Worm (Caenorhabditis elegans): ENCODE measurements around the gene M106.3.
"Not testable (repeated sequence)": the region's sequence is repeated elsewhere in the genome, so short reads cannot be mapped to it uniquely, and the experiment has no call there.

The M106.3 gene

ce11 chrII:10860840-10861239, at the start of gene M106.3:
Gene M106.3 (minus strand): TSS chrII:10860909.
- no peak for TF ChIP-seq unc-62 (GFP tag; optimal IDR thresholded peaks at IDR 0.05)

ce11 chrII:10910219-10910618, 49.5 kb upstream of the M106.3 start, which contains the start of gene sra-11:
Gene sra-11 (minus strand): TSS chrII:10910319.
- no peak for TF ChIP-seq unc-62 (GFP tag; optimal IDR thresholded peaks at IDR 0.05)

- TF ChIP-seq unc-62 (GFP tag; optimal IDR thresholded peaks at IDR 0.05) = not testable (repeated sequence)
Observed at ce11 chrII:10904379-10904778, 43.7 kb upstream of the M106.3 start, which contains the start of gene sra-12. Gene sra-12 (minus strand): TSS chrII:10904479.

DNA sequence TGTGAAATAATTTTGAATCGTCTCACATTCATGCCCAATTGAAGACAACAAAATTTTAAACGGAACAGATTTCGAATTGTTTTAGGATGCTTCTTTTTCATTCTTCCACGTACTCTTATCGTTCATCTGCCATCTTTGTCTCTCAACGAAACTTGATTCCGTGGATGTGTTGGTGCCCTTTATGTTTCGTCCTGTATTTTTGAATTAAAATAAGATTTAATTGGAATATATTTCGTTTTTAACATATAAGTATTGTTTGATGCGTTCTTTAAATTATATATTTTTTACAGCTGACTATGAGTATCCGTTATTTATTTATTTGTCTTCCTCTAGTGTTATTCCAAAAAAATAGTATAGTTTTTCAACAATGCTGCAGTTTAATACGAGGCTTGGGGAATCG, 41.4 kb upstream of the M106.3 start, which contains the start of gene gly-1:
gly-1 (minus strand) TSS at position 101 of the 400 bp plus-strand sequence.
- no peak for TF ChIP-seq unc-62 (GFP tag; optimal IDR thresholded peaks at IDR 0.05)

ce11 chrII:10898998-10899397, 38.3 kb upstream of the M106.3 start:
- no peak for TF ChIP-seq unc-62 (GFP tag; optimal IDR thresholded peaks at IDR 0.05)

DNA sequence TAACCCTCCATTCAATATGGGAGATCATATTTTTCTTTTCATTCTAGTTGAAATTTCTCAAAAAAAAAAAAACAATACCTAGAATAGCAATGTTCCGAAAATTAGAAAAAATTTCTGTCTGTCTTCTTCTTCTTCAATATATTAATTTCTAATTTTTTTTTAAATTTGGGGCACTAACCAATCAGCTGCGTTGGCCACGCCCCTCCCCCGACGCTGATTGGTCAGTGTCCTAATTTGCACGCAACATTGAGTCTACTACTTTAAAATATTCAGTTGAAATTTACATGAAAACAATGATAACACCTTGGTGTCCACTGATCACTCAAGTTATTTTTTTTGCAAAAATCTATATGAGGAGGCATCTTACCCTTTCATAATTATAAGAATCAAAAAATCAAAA, 35.2 kb upstream of the M106.3 start:
- TF ChIP-seq unc-62 (GFP tag; optimal IDR thresholded peaks at IDR 0.05) = no peak

DNA sequence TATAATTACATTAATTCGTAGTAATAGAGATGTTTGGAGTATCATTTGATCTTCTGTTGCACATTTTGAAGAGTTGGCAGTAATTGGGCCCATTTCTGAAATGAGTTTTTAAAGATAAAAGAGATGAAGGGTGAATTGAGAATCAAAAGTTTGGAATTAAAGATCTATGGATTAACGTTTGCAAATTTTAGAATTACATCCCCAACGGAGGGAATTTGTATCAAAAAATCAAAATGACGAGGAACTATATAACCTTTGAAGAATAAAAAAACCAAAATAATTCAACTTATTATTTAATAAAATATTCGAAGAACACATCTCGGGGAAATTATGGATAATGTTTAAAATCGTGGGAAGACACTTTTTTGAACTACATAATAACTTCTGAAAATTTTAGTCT, 34.3 kb upstream of the M106.3 start, which contains the start of gene sra-10:
sra-10 (minus strand) TSS at position 101 of the 400 bp plus-strand sequence.
- TF ChIP-seq unc-62 (GFP tag; optimal IDR thresholded peaks at IDR 0.05) = no peak

- no peak for TF ChIP-seq unc-62 (GFP tag; optimal IDR thresholded peaks at IDR 0.05)
Observed at ce11 chrII:10888979-10889378, 28.3 kb upstream of the M106.3 start, which contains the start of gene ptr-8. Gene ptr-8 (plus strand): TSS chrII:10889279.

DNA sequence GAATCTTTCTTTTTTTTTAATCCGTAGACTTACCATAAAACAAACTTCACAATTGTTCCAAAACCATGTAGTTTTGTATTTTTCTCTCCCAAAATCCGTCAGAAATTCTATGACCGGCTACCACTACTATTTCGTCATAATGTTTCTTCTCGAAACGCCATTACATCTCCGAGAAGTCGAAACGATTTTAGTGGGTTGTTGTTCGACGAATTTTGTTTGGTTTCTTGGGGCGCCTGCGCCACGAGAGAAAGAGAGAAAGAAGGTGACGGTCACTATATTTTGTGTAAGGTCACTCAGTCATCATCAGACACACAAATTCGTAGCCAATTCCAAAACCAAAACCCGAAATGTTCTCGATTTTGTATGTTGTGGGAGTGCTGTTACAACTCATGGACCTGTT, 26.4 kb upstream of the M106.3 start:
- no peak for TF ChIP-seq unc-62 (GFP tag; optimal IDR thresholded peaks at IDR 0.05)

ce11 chrII:10885868-10886514, 25.3 kb upstream of the M106.3 start, which contains the start of gene F44F4.3:
Gene F44F4.3 (minus strand): TSS chrII:10885918.
- no peak for TF ChIP-seq unc-62 (GFP tag; optimal IDR thresholded peaks at IDR 0.05)

- no peak for TF ChIP-seq unc-62 (GFP tag; optimal IDR thresholded peaks at IDR 0.05)
Observed at ce11 chrII:10885250-10885649, 24.5 kb upstream of the M106.3 start.

- no peak for TF ChIP-seq unc-62 (GFP tag; optimal IDR thresholded peaks at IDR 0.05)
Observed at ce11 chrII:10884396-10884795, 23.7 kb upstream of the M106.3 start, which contains the start of gene egg-3. Gene egg-3 (minus strand): TSS chrII:10884441.

ce11 chrII:10880625-10881024, 19.9 kb upstream of the M106.3 start, which contains the start of gene lurp-1:
Gene lurp-1 (plus strand): TSS chrII:10880925.
- no peak for TF ChIP-seq unc-62 (GFP tag; optimal IDR thresholded peaks at IDR 0.05)

- no peak for TF ChIP-seq unc-62 (GFP tag; optimal IDR thresholded peaks at IDR 0.05)
Observed at ce11 chrII:10873631-10874030, 12.9 kb upstream of the M106.3 start, which contains the start of gene orc-2. Gene orc-2 (plus strand): TSS chrII:10873931.

ce11 chrII:10872541-10872940, 11.8 kb upstream of the M106.3 start, which contains the start of the genes cyn-4 and copz-1:
Gene cyn-4 (minus strand): TSS chrII:10872611.
Gene copz-1 (plus strand): TSS chrII:10872879.
- TF ChIP-seq unc-62 (GFP tag; optimal IDR thresholded peaks at IDR 0.05) = no peak

- no peak for TF ChIP-seq unc-62 (GFP tag; optimal IDR thresholded peaks at IDR 0.05)
Observed at ce11 chrII:10870698-10871097, 10.0 kb upstream of the M106.3 start.

- TF ChIP-seq unc-62 (GFP tag; optimal IDR thresholded peaks at IDR 0.05) = no peak
Observed at ce11 chrII:10868670-10869246, 8.0 kb upstream of the M106.3 start, which contains the start of the genes gmps-1 and cap-2. Gene gmps-1 (minus strand): TSS chrII:10868720. Gene cap-2 (plus strand): TSS chrII:10869196.
